Worm (Caenorhabditis elegans) whole organism, mixed stage, embryonic: Measurements from ENCODE around the gene ugt-21.

ENCODE experiments used
- M03D4.4 ChIP-seq: sonication (generic microtip); optimal IDR thresholded peaks from 2 replicates; lab custom pipeline; 2017; ENCODE audit warnings: mild to moderate bottlenecking, missing genetic modification characterization, missing compliant biosample characterization
- bed-3 ChIP-seq: fragments of 200-800 bp; sonication (Bioruptor generic); optimal IDR thresholded peaks from 3 replicates; lab custom pipeline; 2018; ENCODE audit warnings: mild to moderate bottlenecking, missing genetic modification characterization, moderate library complexity, missing compliant biosample characterization
- blmp-1 ChIP-seq: fragments of 150-350 bp; optimal IDR thresholded peaks from 2 replicates; lab custom pipeline; 2014; ENCODE audit warnings: missing biosample characterization, missing genetic modification characterization
- ceh-39 ChIP-seq: fragments of 150-350 bp; optimal IDR thresholded peaks from 2 replicates; lab custom pipeline; 2014; ENCODE audit warnings: missing biosample characterization, missing genetic modification characterization
- ceh-43 ChIP-seq: fragments of 200-800 bp; sonication (Bioruptor generic); optimal IDR thresholded peaks from 2 replicates; lab custom pipeline; 2018; ENCODE audit warnings: mild to moderate bottlenecking, missing genetic modification characterization, moderate library complexity, missing compliant biosample characterization
- ceh-83 ChIP-seq: fragments of 200-800 bp; sonication (Bioruptor generic); optimal IDR thresholded peaks from 2 replicates; lab custom pipeline; 2018; ENCODE audit warnings: mild to moderate bottlenecking, missing genetic modification characterization, missing compliant biosample characterization
- ces-1 ChIP-seq: fragments of 150-350 bp; optimal IDR thresholded peaks from 2 replicates; lab custom pipeline; 2014; ENCODE audit warnings: missing biosample characterization, missing genetic modification reagents, missing genetic modification characterization
- cnd-1 ChIP-seq: fragments of 200-800 bp; sonication (Bioruptor generic); optimal IDR thresholded peaks from 2 replicates; lab custom pipeline; 2018; ENCODE audit warnings: mild to moderate bottlenecking, missing genetic modification characterization, missing compliant biosample characterization
- drap-1 ChIP-seq: fragments of 200-800 bp; sonication (Bioruptor generic); optimal IDR thresholded peaks from 3 replicates; lab custom pipeline; 2018; ENCODE audit warnings: mild to moderate bottlenecking, missing genetic modification characterization, missing compliant biosample characterization
- elt-1 ChIP-seq: sonication (generic microtip); optimal IDR thresholded peaks from 2 replicates; lab custom pipeline; 2017; ENCODE audit warnings: missing genetic modification characterization, mild to moderate bottlenecking, missing compliant biosample characterization, antibody characterized with exemption, moderate library complexity, borderline replicate concordance; ENCODE audit not compliant: insufficient read depth
- elt-3 ChIP-seq: fragments of 150-350 bp; optimal IDR thresholded peaks from 2 replicates; lab custom pipeline; 2014; ENCODE audit warnings: missing biosample characterization, missing genetic modification characterization
- flh-1 ChIP-seq: fragments of 200-800 bp; sonication (Bioruptor generic); optimal IDR thresholded peaks from 2 replicates; lab custom pipeline; 2018; ENCODE audit warnings: mild to moderate bottlenecking, missing genetic modification characterization, moderate library complexity, missing compliant biosample characterization
- ham-2 ChIP-seq: fragments of 200-800 bp; sonication (Bioruptor generic); optimal IDR thresholded peaks from 2 replicates; lab custom pipeline; 2018; ENCODE audit warnings: mild to moderate bottlenecking, missing genetic modification characterization, missing compliant biosample characterization
- hlh-1 ChIP-seq: fragments of 150-350 bp; optimal IDR thresholded peaks from 2 replicates; lab custom pipeline; 2014; ENCODE audit warnings: missing biosample characterization, missing genetic modification reagents, missing genetic modification characterization
- lin-13 ChIP-seq: fragments of 150-350 bp; optimal IDR thresholded peaks from 2 replicates; lab custom pipeline; 2014; ENCODE audit warnings: missing biosample characterization, missing genetic modification characterization
- lin-32 ChIP-seq: fragments of 200-800 bp; sonication (Bioruptor generic); optimal IDR thresholded peaks from 2 replicates; lab custom pipeline; 2018; ENCODE audit warnings: mild to moderate bottlenecking, missing genetic modification characterization, missing compliant biosample characterization
- lsy-2 ChIP-seq: fragments of 150-350 bp; optimal IDR thresholded peaks from 2 replicates; lab custom pipeline; 2014; ENCODE audit warnings: missing biosample characterization, missing genetic modification characterization
- mab-5 ChIP-seq: fragments of 150-350 bp; optimal IDR thresholded peaks from 2 replicates; lab custom pipeline; 2014; ENCODE audit warnings: missing biosample characterization, missing genetic modification characterization
- mep-1 ChIP-seq: fragments of 150-350 bp; optimal IDR thresholded peaks from 2 replicates; lab custom pipeline; 2017; ENCODE audit warnings: missing biosample characterization, missing genetic modification reagents, missing genetic modification characterization, inconsistent platforms
- mls-2 ChIP-seq: sonication (generic microtip); optimal IDR thresholded peaks from 2 replicates; lab custom pipeline; 2016; ENCODE audit warnings: mild to moderate bottlenecking, missing genetic modification characterization, moderate library complexity, missing compliant biosample characterization
- nhr-12 ChIP-seq: fragments of 150-350 bp; optimal IDR thresholded peaks from 2 replicates; lab custom pipeline; 2014; ENCODE audit warnings: missing biosample characterization, missing genetic modification characterization
- nhr-2 ChIP-seq: fragments of 150-350 bp; optimal IDR thresholded peaks from 2 replicates; lab custom pipeline; 2014; ENCODE audit warnings: missing biosample characterization, missing genetic modification characterization
- nhr-237 ChIP-seq: fragments of 150-350 bp; optimal IDR thresholded peaks from 2 replicates; lab custom pipeline; 2014; ENCODE audit warnings: missing biosample characterization, missing genetic modification characterization
- nhr-28 ChIP-seq: fragments of 150-350 bp; optimal IDR thresholded peaks from 2 replicates; lab custom pipeline; 2014; ENCODE audit warnings: missing biosample characterization, missing genetic modification characterization
- nhr-76 ChIP-seq: sonication (generic microtip); optimal IDR thresholded peaks from 2 replicates; lab custom pipeline; 2017; ENCODE audit warnings: missing biosample characterization, missing genetic modification characterization
- pha-4 ChIP-seq: fragments of 150-350 bp; optimal IDR thresholded peaks from 2 replicates; lab custom pipeline; 2018; ENCODE audit warnings: missing biosample characterization, missing genetic modification reagents, missing genetic modification characterization
- sem-2 ChIP-seq: fragments of 200-800 bp; sonication (Bioruptor generic); optimal IDR thresholded peaks from 2 replicates; lab custom pipeline; 2018; ENCODE audit warnings: mild to moderate bottlenecking, missing genetic modification characterization, missing compliant biosample characterization
- snpc-4 ChIP-seq: fragments of 150-350 bp; optimal IDR thresholded peaks from 2 replicates; lab custom pipeline; 2014; ENCODE audit warnings: missing biosample characterization, missing genetic modification characterization
- sptf-1 ChIP-seq: sonication (generic microtip); optimal IDR thresholded peaks from 2 replicates; lab custom pipeline; 2017; ENCODE audit warnings: mild to moderate bottlenecking, missing genetic modification characterization, moderate library complexity, missing compliant biosample characterization
- tbx-8 ChIP-seq: fragments of 200-800 bp; sonication (Bioruptor generic); optimal IDR thresholded peaks from 2 replicates; lab custom pipeline; 2018; ENCODE audit warnings: mild to moderate bottlenecking, missing genetic modification characterization, moderate library complexity, missing compliant biosample characterization
- unc-120 ChIP-seq: sonication (generic microtip); optimal IDR thresholded peaks from 2 replicates; lab custom pipeline; 2017; ENCODE audit warnings: missing genetic modification characterization, missing compliant biosample characterization; ENCODE audit not compliant: poor library complexity, severe bottlenecking
- unc-39 ChIP-seq: fragments of 150-350 bp; optimal IDR thresholded peaks from 2 replicates; lab custom pipeline; 2014; ENCODE audit warnings: missing biosample characterization, missing genetic modification characterization
- unc-62 ChIP-seq: fragments of 150-350 bp; optimal IDR thresholded peaks from 2 replicates; lab custom pipeline; 2014; ENCODE audit warnings: missing biosample characterization, missing genetic modification reagents, missing genetic modification characterization
- zip-8 ChIP-seq: fragments of 150-350 bp; optimal IDR thresholded peaks from 2 replicates; lab custom pipeline; 2014; ENCODE audit warnings: missing biosample characterization, missing genetic modification characterization
- ztf-11 ChIP-seq: fragments of 150-350 bp; optimal IDR thresholded peaks from 2 replicates; lab custom pipeline; 2014; ENCODE audit warnings: missing biosample characterization, missing genetic modification characterization

ugt-21 gene

ce11 chrIV:9469293-9469692, 30.8 kb upstream of the ugt-21 start:
- TF ChIP-seq nhr-28 (no peak), ham-2 (GFP tag; lab: Kevin White, UChicago) (no peak), snpc-4 (tag; lab: Kevin White, UChicago) (no peak), ceh-83 (no peak), nhr-237 (tag; lab: Kevin White, UChicago) (no peak), unc-39 (tag; lab: Kevin White, UChicago) (no peak)

DNA sequence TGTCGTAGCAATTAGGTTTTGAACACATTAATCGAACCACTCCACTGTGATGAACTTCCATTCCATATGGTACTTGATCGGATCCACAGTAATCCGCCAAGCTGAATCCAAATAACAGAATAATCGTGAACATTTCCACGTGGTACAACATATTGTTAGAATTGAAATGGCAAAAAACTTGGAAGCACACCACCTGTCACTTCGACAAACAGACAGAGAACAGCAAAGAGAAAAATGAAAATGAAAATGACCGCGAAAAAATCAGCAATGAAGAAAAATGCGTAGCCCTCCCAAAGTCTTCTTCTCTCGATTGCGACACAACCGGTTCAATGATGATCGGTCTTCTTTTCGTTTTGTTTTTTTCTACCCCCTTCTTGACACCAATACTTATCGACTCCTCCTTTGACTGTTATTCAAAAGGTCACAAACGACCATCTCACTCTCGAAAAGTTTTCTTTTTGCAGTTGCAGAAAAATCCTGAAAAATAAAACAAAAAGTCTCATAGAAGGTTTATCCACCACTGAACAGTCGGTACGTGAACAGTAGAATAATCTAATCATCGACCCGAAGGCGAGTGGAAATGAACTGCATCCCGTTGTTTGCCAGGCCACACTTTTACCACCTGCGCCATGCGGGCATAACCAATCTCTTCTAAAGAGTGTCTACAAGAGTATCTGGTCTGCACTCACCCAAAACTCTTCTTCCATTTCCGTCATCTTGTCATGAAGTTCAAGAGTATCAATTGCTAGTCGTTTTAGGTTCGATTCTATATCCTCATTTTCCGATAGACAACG, 22.8 kb upstream of the ugt-21 start, which contains the start of gene wrt-3:
Gene wrt-3 (minus strand): TSS at position 322 of the 794 bp plus-strand sequence.
- peak; percentile 94 for TF ChIP-seq lin-32 (GFP tag; lab: Kevin White, UChicago)
- TF ChIP-seq M03D4.4 (tag; lab: Kevin White, UChicago), result peak; percentile 95
- TF ChIP-seq lsy-2, result no peak
- peak; percentile 89 for TF ChIP-seq flh-1 (GFP tag; lab: Kevin White, UChicago)
- no peak for TF ChIP-seq elt-3
- TF ChIP-seq bed-3, result peak; percentile 90
- TF ChIP-seq blmp-1, result no peak
- peak; percentile 27 for TF ChIP-seq unc-62 (GFP tag; lab: Kevin White, UChicago)
- no peak for TF ChIP-seq ceh-39 (tag; lab: Kevin White, UChicago)
- peak; percentile 91 for TF ChIP-seq sem-2
- TF ChIP-seq drap-1 (GFP tag; lab: Kevin White, UChicago), result peak; percentile 96
- TF ChIP-seq mep-1, result no peak
- peak; percentile 98 for TF ChIP-seq sptf-1 (tag; lab: Kevin White, UChicago)
- peak; percentile 94 for TF ChIP-seq unc-120
- no peak for TF ChIP-seq snpc-4 (tag; lab: Kevin White, UChicago)
- peak; percentile 42 for TF ChIP-seq pha-4 (tag; lab: Kevin White, UChicago)
- peak; percentile 31 for TF ChIP-seq lin-13 (tag; lab: Kevin White, UChicago)
- TF ChIP-seq nhr-2 (tag; lab: Kevin White, UChicago), result no peak
- peak; percentile 58 for TF ChIP-seq nhr-12
- TF ChIP-seq tbx-8, result peak; percentile 95
- no peak for TF ChIP-seq mab-5 (tag; lab: Kevin White, UChicago)
- TF ChIP-seq zip-8, result no peak
- TF ChIP-seq ceh-83, result peak; percentile 98
- no peak for TF ChIP-seq ces-1 (GFP tag; lab: Kevin White, UChicago)
- no peak for TF ChIP-seq elt-1
- TF ChIP-seq ztf-11 (tag; lab: Kevin White, UChicago), result peak; percentile 58
- TF ChIP-seq unc-39 (tag; lab: Kevin White, UChicago), result no peak
- no peak for TF ChIP-seq nhr-237 (tag; lab: Kevin White, UChicago)
- TF ChIP-seq ceh-43 (GFP tag; lab: Kevin White, UChicago), result peak; percentile 89
- peak; percentile 96 for TF ChIP-seq cnd-1
- TF ChIP-seq ham-2 (GFP tag; lab: Kevin White, UChicago), result peak; percentile 91
- peak; percentile 65 for TF ChIP-seq nhr-28
- peak; percentile 18 for TF ChIP-seq nhr-76 (tag; lab: Kevin White, UChicago)
- TF ChIP-seq hlh-1, result no peak
- TF ChIP-seq mls-2 (tag; lab: Kevin White, UChicago), result peak; percentile 98
- TF ChIP-seq, all 35 proteins: peak for 21

- no peak for TF ChIP-seq cnd-1
- no peak for TF ChIP-seq lsy-2
- TF ChIP-seq nhr-76 (tag; lab: Kevin White, UChicago), result no peak
- TF ChIP-seq elt-3, result no peak
- no peak for TF ChIP-seq sptf-1 (tag; lab: Kevin White, UChicago)
- no peak for TF ChIP-seq pha-4 (tag; lab: Kevin White, UChicago)
- TF ChIP-seq unc-120, result no peak
- TF ChIP-seq zip-8, result no peak
- no peak for TF ChIP-seq M03D4.4 (tag; lab: Kevin White, UChicago)
- TF ChIP-seq unc-39 (tag; lab: Kevin White, UChicago), result no peak
- TF ChIP-seq blmp-1, result no peak
Observed at ce11 chrIV:9480936-9481335, 19.2 kb upstream of the ugt-21 start, which contains the start of gene cng-3. cng-3 (minus strand) TSS chrIV:9481037.
